Fruit fly (Drosophila melanogaster) whole organism, wandering third instar larva: ENCODE data around the gene CG31922.

Experiments used
- Abd-B ChIP-seq: fragments of >200 bp; optimal IDR thresholded peaks from 2 replicates; lab custom pipeline; 2017; ENCODE audit warnings: missing biosample characterization, missing genetic modification characterization
- CG32264 ChIP-seq: fragments of 200-800 bp; sonication (Bioruptor generic); optimal IDR thresholded peaks from 2 replicates; lab custom pipeline; 2016; ENCODE audit warnings: missing biosample characterization, missing genetic modification characterization
- CG9705 ChIP-seq: fragments of 200-800 bp; sonication (Bioruptor generic); optimal IDR thresholded peaks from 2 replicates; lab custom pipeline; 2018; ENCODE audit warnings: missing biosample characterization, mild to moderate bottlenecking, missing genetic modification characterization
- CrebA ChIP-seq: fragments of 200-800 bp; sonication (Bioruptor generic); optimal IDR thresholded peaks from 2 replicates; lab custom pipeline; 2016; ENCODE audit warnings: missing biosample characterization, mild to moderate bottlenecking, missing genetic modification characterization, borderline replicate concordance
- Dfd ChIP-seq: fragments of >200 bp; optimal IDR thresholded peaks from 2 replicates; lab custom pipeline; 2017; ENCODE audit warnings: missing biosample characterization, missing genetic modification characterization
- Dif ChIP-seq: fragments of 200-275, 200-300 bp; sonication (Bioruptor generic); optimal IDR thresholded peaks from 2 replicates; lab custom pipeline; 2018; ENCODE audit warnings: missing biosample characterization, missing genetic modification characterization; ENCODE audit not compliant: partially characterized antibody
- GATAd ChIP-seq: sonication (Bioruptor generic); optimal IDR thresholded peaks from 2 replicates; lab custom pipeline; 2016; ENCODE audit warnings: missing biosample characterization, missing genetic modification characterization
- HLH106 ChIP-seq: fragments of 200-800 bp; optimal IDR thresholded peaks from 3 replicates; lab custom pipeline; 2019; ENCODE audit warnings: missing biosample characterization, mild to moderate bottlenecking, missing genetic modification characterization, moderate library complexity
- Hnf4 ChIP-seq: fragments of 200-800 bp; sonication (Bioruptor generic); optimal IDR thresholded peaks from 2 replicates; lab custom pipeline; 2016; ENCODE audit warnings: missing biosample characterization, mild to moderate bottlenecking, missing genetic modification characterization
- Hr83 ChIP-seq: fragments of 200-300 bp; sonication (Bioruptor generic); optimal IDR thresholded peaks from 2 replicates; lab custom pipeline; 2016; ENCODE audit warnings: missing biosample characterization, mild to moderate bottlenecking, missing genetic modification characterization, moderate library complexity; ENCODE audit not compliant: poor library complexity, severe bottlenecking
- Jra ChIP-seq: sonication (Bioruptor generic); optimal IDR thresholded peaks from 2 replicates; lab custom pipeline; 2016; ENCODE audit warnings: missing biosample characterization, missing genetic modification characterization
- Mio ChIP-seq: sonication (Bioruptor generic); optimal IDR thresholded peaks from 2 replicates; lab custom pipeline; 2016; ENCODE audit warnings: missing biosample characterization, missing genetic modification characterization
- Myc ChIP-seq: fragments of >200 bp; optimal IDR thresholded peaks from 2 replicates; lab custom pipeline; 2017
- N ChIP-seq: fragments of >200 bp; optimal IDR thresholded peaks from 2 replicates; lab custom pipeline; 2018; ENCODE audit warnings: missing biosample characterization, missing external identifiers, missing genetic modification characterization
- OdsH ChIP-seq: fragments of 200-800 bp; sonication (Bioruptor generic); optimal IDR thresholded peaks from 2 replicates; lab custom pipeline; 2016; ENCODE audit warnings: missing biosample characterization, mild to moderate bottlenecking, missing genetic modification characterization
- Rel ChIP-seq, 2 experiments: fragments of 200-800 bp; sonication (Bioruptor generic) in 1 of 2; optimal IDR thresholded peaks; 2 replicates in 1 of 2; 3 replicates in 1 of 2; lab custom pipeline; 2016 to 2019; ENCODE audit warnings: mild to moderate bottlenecking in 2 of 2, missing biosample characterization in 2 of 2, missing genetic modification characterization in 2 of 2, moderate library complexity in 1 of 2
- Sp1 ChIP-seq: fragments of 200-800 bp; sonication (Bioruptor generic); optimal IDR thresholded peaks from 3 replicates; lab custom pipeline; 2019; ENCODE audit warnings: missing biosample characterization, mild to moderate bottlenecking, missing genetic modification characterization, moderate library complexity
- Vsx2 ChIP-seq: fragments of 200-300, 225-300 bp; sonication (Bioruptor generic); optimal IDR thresholded peaks from 2 replicates; lab custom pipeline; 2018; ENCODE audit warnings: missing biosample characterization, missing genetic modification characterization; ENCODE audit not compliant: partially characterized antibody
- brk ChIP-seq: fragments of 200-800 bp; sonication (Bioruptor generic); optimal IDR thresholded peaks from 2 replicates; lab custom pipeline; 2016; ENCODE audit warnings: missing biosample characterization, mild to moderate bottlenecking, missing genetic modification characterization
- dmrt93B ChIP-seq: fragments of 200-800 bp; sonication (Bioruptor generic); optimal IDR thresholded peaks from 2 replicates; lab custom pipeline; 2018; ENCODE audit warnings: missing biosample characterization, mild to moderate bottlenecking, missing genetic modification characterization
- dsf ChIP-seq: sonication (Bioruptor generic); optimal IDR thresholded peaks from 2 replicates; lab custom pipeline; 2016; ENCODE audit warnings: missing biosample characterization, missing genetic modification characterization, borderline replicate concordance
- fru ChIP-seq: fragments of 200-800 bp; sonication (Bioruptor generic); optimal IDR thresholded peaks from 3 replicates; lab custom pipeline; 2016; ENCODE audit warnings: missing biosample characterization, mild to moderate bottlenecking, missing genetic modification characterization
- h ChIP-seq: fragments of 200-800 bp; sonication (Bioruptor generic); optimal IDR thresholded peaks from 3 replicates; lab custom pipeline; 2016; ENCODE audit warnings: missing biosample characterization, mild to moderate bottlenecking, missing genetic modification characterization
- lola ChIP-seq: fragments of >200 bp; optimal IDR thresholded peaks from 2 replicates; lab custom pipeline; 2017; ENCODE audit warnings: missing biosample characterization, missing genetic modification characterization
- rgr ChIP-seq: fragments of 200-800 bp; sonication (Bioruptor generic); optimal IDR thresholded peaks from 3 replicates; lab custom pipeline; 2016; ENCODE audit warnings: missing biosample characterization, mild to moderate bottlenecking, missing genetic modification characterization
- tai ChIP-seq: sonication (Bioruptor generic); optimal IDR thresholded peaks from 2 replicates; lab custom pipeline; 2016; ENCODE audit warnings: missing biosample characterization, missing genetic modification characterization
- usp ChIP-seq: fragments of >200 bp; optimal IDR thresholded peaks from 2 replicates; lab custom pipeline; 2017; ENCODE audit warnings: missing biosample characterization, missing genetic modification characterization

Gene CG31922

dm6 chr2L:1123078-1123818 lies 46.7 kb upstream of the CG31922 start:
- TF ChIP-seq OdsH (GFP tag; lab: Kevin White, UChicago) (no peak), Rel (GFP tag; optimal IDR thresholded peaks at IDR 0.05; lab: Kevin White, UChicago) (no peak), Rel (tag; optimal IDR thresholded peaks at IDR 0.05; lab: Kevin White, UChicago) (no peak), dmrt93B (no peak), usp (GFP tag; lab: Kevin White, UChicago) (no peak), fru (GFP tag; lab: Kevin White, UChicago) (no peak), CrebA (no peak), Myc (lab: Kevin White, UChicago) (no peak), brk (GFP tag; lab: Kevin White, UChicago) (no peak), N (GFP tag; lab: Kevin White, UChicago) (no peak), Vsx2 (no peak), Hr83 (no peak), rgr (GFP tag; lab: Kevin White, UChicago) (no peak), CG32264 (GFP tag; lab: Kevin White, UChicago) (no peak)

dm6 chr2L:1124265-1124664 lies 45.7 kb upstream of the CG31922 start:
- no peak for TF ChIP-seq Sp1 (GFP tag; lab: Kevin White, UChicago)
- no peak for TF ChIP-seq CG32264 (GFP tag; lab: Kevin White, UChicago)
- no peak for TF ChIP-seq fru (GFP tag; lab: Kevin White, UChicago)
- TF ChIP-seq brk (GFP tag; lab: Kevin White, UChicago), result no peak
- no peak for TF ChIP-seq dsf
- no peak for TF ChIP-seq Mio (GFP tag; lab: Kevin White, UChicago)
- TF ChIP-seq Abd-B (GFP tag; lab: Kevin White, UChicago), result no peak

dm6 chr2L:1125437-1125836 lies 44.5 kb upstream of the CG31922 start:
- TF ChIP-seq h (GFP tag; lab: Kevin White, UChicago), result no peak
- no peak for TF ChIP-seq Rel (GFP tag; optimal IDR thresholded peaks at IDR 0.05; lab: Kevin White, UChicago)
- TF ChIP-seq Rel (tag; optimal IDR thresholded peaks at IDR 0.05; lab: Kevin White, UChicago), result peak; percentile 24
- no peak for TF ChIP-seq HLH106 (tag; lab: Kevin White, UChicago)
- TF ChIP-seq, all 38 proteins: peak for 1

dm6 chr2L:1126527-1126926 lies 43.5 kb upstream of the CG31922 start:
- TF ChIP-seq CrebA (no peak), Sp1 (GFP tag; lab: Kevin White, UChicago) (no peak), dsf (no peak), Dfd (GFP tag; lab: Kevin White, UChicago) (no peak), h (GFP tag; lab: Kevin White, UChicago) (no peak), Abd-B (GFP tag; lab: Kevin White, UChicago) (no peak), Myc (lab: Kevin White, UChicago) (no peak), tai (no peak), fru (GFP tag; lab: Kevin White, UChicago) (no peak), CG9705 (GFP tag; lab: Kevin White, UChicago) (no peak), OdsH (GFP tag; lab: Kevin White, UChicago) (no peak), lola (no peak), GATAd (GFP tag; lab: Kevin White, UChicago) (no peak), Hr83 (no peak), usp (GFP tag; lab: Kevin White, UChicago) (no peak), Hnf4 (GFP tag; lab: Kevin White, UChicago) (no peak), Dif (no peak), rgr (GFP tag; lab: Kevin White, UChicago) (no peak)

dm6 chr2L:1127434-1128089 lies 42.4 kb upstream of the CG31922 start:
- no peak for TF ChIP-seq Rel (GFP tag; optimal IDR thresholded peaks at IDR 0.05; lab: Kevin White, UChicago)
- peak; percentile 3 for TF ChIP-seq Rel (tag; optimal IDR thresholded peaks at IDR 0.05; lab: Kevin White, UChicago)
- TF ChIP-seq Vsx2, result peak; percentile 18
- no peak for TF ChIP-seq Jra (GFP tag; lab: Kevin White, UChicago)
- peak; percentile 74 for TF ChIP-seq h (GFP tag; lab: Kevin White, UChicago)
